Worm (Caenorhabditis elegans) whole organism, early embryonic: Measurements from ENCODE around the gene F55G7.3.

Experiments
- B0310.2 ChIP-seq: sonication (generic microtip); optimal IDR thresholded peaks from 2 replicates; lab custom pipeline; 2016; ENCODE audit warnings: mild to moderate bottlenecking, missing genetic modification characterization, missing compliant biosample characterization
- F13C5.2 ChIP-seq: sonication (generic microtip); optimal IDR thresholded peaks from 2 replicates; lab custom pipeline; 2017; ENCODE audit warnings: mild to moderate bottlenecking, missing genetic modification characterization, inconsistent platforms, missing compliant biosample characterization
- aly-1 ChIP-seq: sonication (generic microtip); optimal IDR thresholded peaks from 2 replicates; lab custom pipeline; 2016; ENCODE audit warnings: missing genetic modification characterization, missing compliant biosample characterization
- ama-1 ChIP-seq: fragments of 150-350 bp; optimal IDR thresholded peaks from 2 replicates; lab custom pipeline; 2014
- ceh-13 ChIP-seq: fragments of 200-800 bp; sonication (Bioruptor generic); optimal IDR thresholded peaks from 2 replicates; lab custom pipeline; 2018; ENCODE audit warnings: mild to moderate bottlenecking, missing genetic modification characterization, missing compliant biosample characterization
- ceh-36 ChIP-seq: sonication (generic microtip); optimal IDR thresholded peaks from 2 replicates; lab custom pipeline; 2016; ENCODE audit warnings: missing genetic modification characterization, inconsistent platforms, missing compliant biosample characterization
- ets-7 ChIP-seq: sonication (generic microtip); optimal IDR thresholded peaks from 2 replicates; lab custom pipeline; 2016; ENCODE audit warnings: missing genotype, missing genetic modification characterization, missing compliant biosample characterization
- flt-1 ChIP-seq: fragments of 200-800 bp; sonication (Bioruptor generic); IDR thresholded peaks from 2 replicates; pipeline ENCODE4 v1.3.6; 2022; ENCODE audit warnings: missing genetic modification characterization, missing compliant biosample characterization
- hmg-4 ChIP-seq: fragments of 200-800 bp; sonication (Bioruptor generic); optimal IDR thresholded peaks from 2 replicates; lab custom pipeline; 2018; ENCODE audit warnings: mild to moderate bottlenecking, missing genetic modification characterization, missing compliant biosample characterization
- pes-1 ChIP-seq: fragments of 200-800 bp; sonication (Bioruptor generic); IDR thresholded peaks from 2 replicates; pipeline ENCODE4 v1.3.6; 2022; ENCODE audit warnings: missing genetic modification reagents, missing genetic modification characterization, missing compliant biosample characterization
- scrt-1 ChIP-seq: fragments of 200-800 bp; sonication (Bioruptor generic); IDR thresholded peaks from 2 replicates; pipeline ENCODE4 v1.3.6; 2022; ENCODE audit warnings: missing genetic modification characterization, missing compliant biosample characterization
- sea-1 ChIP-seq: fragments of 200-800 bp; sonication (Bioruptor generic); conservative IDR thresholded peaks from 2 replicates; pipeline ENCODE4 v1.3.6; 2022; ENCODE audit warnings: missing genetic modification characterization, missing compliant biosample characterization
- tbx-37 ChIP-seq: fragments of 200-800 bp; sonication (Bioruptor generic); conservative IDR thresholded peaks from 2 replicates; pipeline ENCODE4 v1.3.6; 2022; ENCODE audit warnings: missing genetic modification reagents, missing genetic modification characterization, missing compliant biosample characterization
- tra-4 ChIP-seq: sonication (generic microtip); optimal IDR thresholded peaks from 2 replicates; lab custom pipeline; 2017; ENCODE audit warnings: missing genetic modification characterization, missing compliant biosample characterization

ce11 chrX:11969085-11969484, 27.2 kb upstream of the F55G7.3 start:
- no peak for TF ChIP-seq hmg-4 (GFP tag; lab: Kevin White, UChicago)
- no peak for TF ChIP-seq aly-1 (tag; lab: Kevin White, UChicago)
- no peak for TF ChIP-seq flt-1
- TF ChIP-seq pes-1, result no peak
- TF ChIP-seq ama-1 (lab: Kevin White, UChicago), result no peak
- no peak for TF ChIP-seq sea-1
- TF ChIP-seq tbx-37, result no peak
- no peak for TF ChIP-seq ceh-36 (tag; lab: Kevin White, UChicago)
- no peak for TF ChIP-seq ceh-13
- no peak for TF ChIP-seq ets-7 (tag; lab: Kevin White, UChicago)
- no peak for TF ChIP-seq B0310.2 (tag; lab: Kevin White, UChicago)
- TF ChIP-seq F13C5.2 (tag; lab: Kevin White, UChicago), result no peak
- TF ChIP-seq scrt-1 (GFP tag; lab: Robert Waterston, UW), result no peak
- no peak for TF ChIP-seq tra-4
